Worm (Caenorhabditis elegans) whole organism, late embryonic: Measurements from ENCODE around the gene gst-31.

ENCODE experiments used
- C08G9.2 ChIP-seq: sonication (generic microtip); optimal IDR thresholded peaks from 2 replicates; lab custom pipeline; 2016; ENCODE audit warnings: mild to moderate bottlenecking, missing genetic modification characterization, moderate library complexity, missing compliant biosample characterization
- K02D7.2 ChIP-seq: sonication (generic microtip); optimal IDR thresholded peaks from 2 replicates; lab custom pipeline; 2017; ENCODE audit warnings: mild to moderate bottlenecking, missing genetic modification characterization, missing compliant biosample characterization
- ama-1 ChIP-seq: fragments of 150-350 bp; optimal IDR thresholded peaks from 2 replicates; lab custom pipeline; 2014
- ceh-31 ChIP-seq: sonication (generic microtip); optimal IDR thresholded peaks from 2 replicates; lab custom pipeline; 2016; ENCODE audit warnings: missing genetic modification characterization, missing compliant biosample characterization
- ceh-34 ChIP-seq: sonication (generic microtip); optimal IDR thresholded peaks from 2 replicates; lab custom pipeline; 2016; ENCODE audit warnings: mild to moderate bottlenecking, missing genetic modification characterization, missing compliant biosample characterization
- ceh-48 ChIP-seq: sonication (generic microtip); optimal IDR thresholded peaks from 2 replicates; lab custom pipeline; 2016; ENCODE audit warnings: missing genetic modification characterization, inconsistent platforms, missing compliant biosample characterization
- dve-1 ChIP-seq: sonication (generic microtip); optimal IDR thresholded peaks from 2 replicates; lab custom pipeline; 2017; ENCODE audit warnings: antibody characterized with exemption, mild to moderate bottlenecking, missing genetic modification characterization, missing compliant biosample characterization
- elt-2 ChIP-seq: sonication (generic microtip); optimal IDR thresholded peaks from 2 replicates; lab custom pipeline; 2016; ENCODE audit warnings: missing genetic modification reagents, missing genetic modification characterization, missing compliant biosample characterization
- elt-4 ChIP-seq: sonication (generic microtip); optimal IDR thresholded peaks from 2 replicates; lab custom pipeline; 2016; ENCODE audit warnings: missing genetic modification characterization, missing compliant biosample characterization
- ets-4 ChIP-seq: sonication (generic microtip); optimal IDR thresholded peaks from 2 replicates; lab custom pipeline; 2016; ENCODE audit warnings: missing genetic modification characterization, missing compliant biosample characterization
- eyg-1 ChIP-seq: sonication (generic microtip); optimal IDR thresholded peaks from 2 replicates; lab custom pipeline; 2016; ENCODE audit warnings: missing genotype, missing genetic modification characterization, missing compliant biosample characterization
- fkh-6 ChIP-seq: sonication (generic microtip); optimal IDR thresholded peaks from 2 replicates; lab custom pipeline; 2016; ENCODE audit warnings: missing genetic modification characterization, missing compliant biosample characterization
- gmeb-2 ChIP-seq: sonication (generic microtip); optimal IDR thresholded peaks from 2 replicates; lab custom pipeline; 2016; ENCODE audit warnings: missing genetic modification characterization, inconsistent platforms, missing compliant biosample characterization
- hlh-13 ChIP-seq: fragments of 200-800 bp; sonication (Bioruptor generic); optimal IDR thresholded peaks from 2 replicates; lab custom pipeline; 2018; ENCODE audit warnings: mild to moderate bottlenecking, missing genetic modification characterization, missing compliant biosample characterization
- hlh-30 ChIP-seq: sonication (generic microtip); optimal IDR thresholded peaks from 2 replicates; lab custom pipeline; 2017; ENCODE audit warnings: antibody characterized with exemption, missing genetic modification characterization, missing compliant biosample characterization; ENCODE audit not compliant: insufficient read depth
- hlh-6 ChIP-seq: sonication (generic microtip); optimal IDR thresholded peaks from 2 replicates; lab custom pipeline; 2016; ENCODE audit warnings: missing genotype, missing genetic modification characterization, missing compliant biosample characterization
- lim-6 ChIP-seq: sonication (generic microtip); optimal IDR thresholded peaks from 2 replicates; lab custom pipeline; 2016; ENCODE audit warnings: missing genetic modification characterization, missing compliant biosample characterization
- nhr-11 ChIP-seq: fragments of 150-350 bp; optimal IDR thresholded peaks from 2 replicates; lab custom pipeline; 2014; ENCODE audit warnings: missing biosample characterization, missing genetic modification characterization
- pat-9 ChIP-seq: fragments of 200-800 bp; sonication (Bioruptor generic); optimal IDR thresholded peaks from 2 replicates; lab custom pipeline; 2018; ENCODE audit warnings: mild to moderate bottlenecking, missing genetic modification characterization, moderate library complexity, missing compliant biosample characterization
- pha-4 ChIP-seq: fragments of 150-350 bp; optimal IDR thresholded peaks from 2 replicates; lab custom pipeline; 2018; ENCODE audit warnings: missing biosample characterization, missing genetic modification reagents, missing genetic modification characterization
- pqm-1 ChIP-seq: sonication (generic microtip); optimal IDR thresholded peaks from 2 replicates; lab custom pipeline; 2016; ENCODE audit warnings: missing genetic modification characterization, missing compliant biosample characterization
- pros-1 ChIP-seq: fragments of 150-350 bp; optimal IDR thresholded peaks from 2 replicates; lab custom pipeline; 2014; ENCODE audit warnings: missing biosample characterization, missing genetic modification reagents, missing genetic modification characterization
- ref-2 ChIP-seq: sonication (generic microtip); optimal IDR thresholded peaks from 2 replicates; lab custom pipeline; 2016; ENCODE audit warnings: missing genetic modification characterization, missing compliant biosample characterization
- sdc-2 ChIP-seq: sonication (generic microtip); optimal IDR thresholded peaks from 2 replicates; lab custom pipeline; 2016; ENCODE audit warnings: missing genotype, missing genetic modification characterization, missing compliant biosample characterization
- sox-4 ChIP-seq: sonication (generic microtip); optimal IDR thresholded peaks from 2 replicates; lab custom pipeline; 2017; ENCODE audit warnings: mild to moderate bottlenecking, missing genetic modification characterization, inconsistent platforms, missing compliant biosample characterization
- syd-9 ChIP-seq: sonication (generic microtip); optimal IDR thresholded peaks from 2 replicates; lab custom pipeline; 2016; ENCODE audit warnings: mild to moderate bottlenecking, missing genetic modification characterization, moderate library complexity, missing compliant biosample characterization
- unc-55 ChIP-seq: sonication (generic microtip); optimal IDR thresholded peaks from 2 replicates; lab custom pipeline; 2017; ENCODE audit warnings: missing biosample characterization, missing genetic modification reagents, missing genetic modification characterization

gst-31 gene

DNA sequence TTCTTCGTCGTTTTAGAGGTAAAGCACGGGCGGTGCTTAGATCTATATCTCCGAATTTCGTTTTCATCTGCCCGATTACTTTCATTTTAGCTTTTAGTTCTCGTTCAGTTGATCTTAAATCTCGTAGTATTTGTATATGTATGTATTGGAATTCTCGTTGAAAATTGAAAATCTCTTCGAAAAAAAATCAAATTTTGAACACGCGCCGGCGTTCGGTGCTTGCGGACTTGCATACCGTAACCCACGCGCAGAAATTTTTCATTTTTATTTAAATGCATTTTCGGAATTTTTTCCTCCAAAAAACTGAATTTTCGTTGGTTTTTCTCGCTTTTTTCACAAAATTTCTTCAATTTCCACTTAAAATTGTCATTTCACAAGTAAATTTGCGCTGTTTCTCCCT is 33.4 kb upstream of the gst-31 start:
- TF ChIP-seq sox-4 (tag; lab: Kevin White, UChicago): no peak
- no peak for TF ChIP-seq gmeb-2 (tag; lab: Kevin White, UChicago)
- no peak for TF ChIP-seq lim-6 (tag; lab: Kevin White, UChicago)

DNA sequence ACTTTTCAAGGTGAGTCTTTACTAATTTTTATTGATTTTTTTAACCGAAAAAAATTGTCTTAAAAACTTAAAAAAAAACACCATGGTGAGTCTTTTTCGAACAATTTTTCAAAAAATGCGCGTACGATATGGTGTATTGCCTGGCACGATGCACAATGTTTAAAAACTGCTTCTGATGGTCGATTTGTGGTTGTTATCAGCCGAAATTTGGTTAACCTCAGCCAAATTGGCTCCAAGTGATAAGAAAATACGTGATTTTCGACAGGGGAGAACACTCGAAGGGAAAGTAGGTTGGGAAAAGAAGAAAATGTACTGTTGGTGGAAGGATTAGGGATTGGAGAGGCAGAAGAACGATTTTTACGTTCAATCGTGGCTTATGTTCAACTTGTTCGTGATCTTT is 32.8 kb upstream of the gst-31 start:
- TF ChIP-seq pros-1 (no peak), elt-2 (tag; lab: Kevin White, UChicago) (peak; percentile 67)

DNA sequence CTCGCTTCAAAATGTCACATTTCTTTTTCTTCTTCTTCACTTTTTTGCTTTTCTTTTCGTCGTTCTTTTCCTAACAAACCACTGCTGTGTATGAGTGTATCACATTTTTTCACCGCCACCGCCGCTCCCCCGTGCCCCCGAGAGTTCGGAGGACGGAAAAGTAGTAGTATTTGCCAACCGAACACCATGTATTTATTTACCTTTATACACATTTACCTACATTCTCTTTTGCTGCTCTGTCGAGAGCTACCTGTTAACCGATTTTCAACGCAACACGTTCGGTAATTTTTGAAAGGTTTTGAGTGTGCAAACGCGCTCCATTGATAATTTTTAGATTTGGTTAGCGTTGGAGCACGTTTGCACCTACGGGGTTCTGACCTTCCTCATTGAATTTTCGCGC is 31.5 kb upstream of the gst-31 start:
- TF ChIP-seq ets-4 (no peak), K02D7.2 (tag; lab: Kevin White, UChicago) (no peak), ceh-48 (tag; lab: Kevin White, UChicago) (no peak), ref-2 (tag; lab: Kevin White, UChicago) (no peak), pat-9 (tag; lab: Kevin White, UChicago) (no peak)
- TF ChIP-seq, all 69 proteins: peak for 0

DNA sequence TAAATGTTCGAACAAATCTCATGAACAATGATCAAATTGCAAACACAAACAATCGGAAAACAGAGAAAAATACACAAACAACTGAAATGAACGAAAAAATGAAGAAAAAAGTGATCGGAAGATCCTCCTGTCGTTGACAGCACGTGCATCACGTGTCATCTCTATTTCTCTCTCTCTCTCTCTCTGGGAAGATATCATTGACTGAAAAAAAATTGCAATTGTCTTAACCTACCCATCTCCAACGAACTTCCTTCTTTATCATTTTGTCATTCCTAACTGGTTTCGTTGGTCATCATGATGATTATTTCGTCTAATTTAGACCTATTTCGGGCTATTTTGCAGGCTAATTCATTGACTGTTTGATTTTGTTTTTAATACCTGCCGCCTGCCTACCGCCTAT is 30.6 kb upstream of the gst-31 start:
- TF ChIP-seq hlh-6 (tag; lab: Kevin White, UChicago) (no peak), elt-4 (tag; lab: Kevin White, UChicago) (no peak), ceh-34 (tag; lab: Kevin White, UChicago) (no peak), eyg-1 (no peak)
- TF ChIP-seq, all 69 proteins: peak for 0

DNA sequence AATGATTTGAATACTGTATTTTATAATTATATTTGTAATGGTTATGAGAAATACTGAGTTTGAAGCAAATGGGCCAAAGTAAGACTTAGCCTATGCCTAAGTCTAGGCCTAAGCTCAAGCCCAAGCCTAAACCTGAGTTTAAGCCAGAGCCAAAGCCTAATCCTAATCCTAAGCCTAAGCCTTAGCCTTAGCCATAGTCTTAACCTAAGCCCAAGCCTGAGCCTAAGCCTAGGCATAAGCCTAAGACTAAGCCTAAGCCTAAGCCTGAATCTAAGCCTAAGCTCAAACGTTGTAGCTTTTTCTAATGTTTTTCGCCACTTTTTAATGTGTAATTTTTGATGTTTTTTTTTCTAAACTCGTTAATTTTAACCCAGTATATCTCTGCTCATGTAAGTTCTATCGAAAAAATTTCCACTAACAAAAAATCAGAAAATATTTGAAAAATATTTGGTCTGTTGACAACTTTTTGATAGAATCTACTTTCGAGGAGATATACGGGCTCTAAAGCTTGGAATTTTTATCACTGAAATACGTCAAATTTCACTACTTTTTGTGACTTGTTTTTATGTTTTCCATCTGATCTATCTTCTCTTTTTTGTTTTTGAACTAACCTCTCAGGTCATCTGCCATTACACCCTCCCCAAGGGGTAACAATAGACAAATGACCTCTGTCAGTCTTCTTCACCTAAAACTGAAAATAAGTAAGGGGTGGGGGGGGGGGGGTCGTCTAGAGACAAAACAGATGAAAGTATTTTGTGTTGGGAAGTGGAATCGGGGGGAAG is 29.5 kb upstream of the gst-31 start:
- TF ChIP-seq C08G9.2 (tag; lab: Kevin White, UChicago) (no peak), dve-1 (tag; lab: Kevin White, UChicago) (peak; percentile 65), ama-1 (lab: Kevin White, UChicago) (no peak), ets-4 (no peak), pat-9 (tag; lab: Kevin White, UChicago) (no peak), sdc-2 (tag; lab: Kevin White, UChicago) (no peak)

DNA sequence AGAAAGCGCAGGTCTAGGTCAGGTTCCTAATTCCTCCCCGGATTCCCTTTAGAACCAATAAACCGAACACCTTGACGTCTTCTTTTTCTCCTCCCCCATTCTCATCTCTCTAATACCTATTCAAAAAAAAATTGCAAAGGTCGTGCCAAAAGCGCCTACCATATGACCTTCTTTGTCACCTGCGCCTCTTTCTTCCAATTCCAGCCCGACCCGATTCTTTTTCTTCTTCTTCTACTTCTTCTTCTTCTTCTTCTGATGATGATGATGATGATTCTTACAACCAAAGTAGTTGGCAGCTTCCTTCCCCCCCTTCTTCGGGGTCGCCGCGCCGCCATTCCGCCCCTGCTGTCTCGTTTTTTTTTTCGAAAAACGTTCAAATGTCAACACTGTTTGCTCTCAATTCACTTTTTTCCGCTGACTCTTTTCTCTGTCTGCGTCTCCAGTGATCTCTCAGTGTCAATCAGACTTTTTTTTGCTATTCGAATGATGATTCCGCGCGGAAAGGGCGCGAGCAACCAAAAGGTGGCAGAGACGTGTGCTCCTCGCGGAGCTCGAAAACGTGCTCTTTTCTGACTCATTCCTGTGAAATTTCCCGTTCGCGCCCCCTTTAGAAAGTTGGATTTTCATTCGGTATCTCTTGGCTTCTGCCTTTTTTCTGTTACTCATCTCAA is 28.8 kb upstream of the gst-31 start:
- TF ChIP-seq ceh-34 (tag; lab: Kevin White, UChicago) (no peak), K02D7.2 (tag; lab: Kevin White, UChicago) (no peak), fkh-6 (tag; lab: Kevin White, UChicago) (no peak), syd-9 (tag; lab: Kevin White, UChicago) (no peak), unc-55 (GFP tag; lab: Kevin White, UChicago) (no peak), dve-1 (tag; lab: Kevin White, UChicago) (no peak), ceh-31 (tag; lab: Kevin White, UChicago) (no peak), C08G9.2 (tag; lab: Kevin White, UChicago) (no peak), pros-1 (no peak), pha-4 (tag; lab: Kevin White, UChicago) (no peak), hlh-13 (GFP tag; lab: Kevin White, UChicago) (no peak)

DNA sequence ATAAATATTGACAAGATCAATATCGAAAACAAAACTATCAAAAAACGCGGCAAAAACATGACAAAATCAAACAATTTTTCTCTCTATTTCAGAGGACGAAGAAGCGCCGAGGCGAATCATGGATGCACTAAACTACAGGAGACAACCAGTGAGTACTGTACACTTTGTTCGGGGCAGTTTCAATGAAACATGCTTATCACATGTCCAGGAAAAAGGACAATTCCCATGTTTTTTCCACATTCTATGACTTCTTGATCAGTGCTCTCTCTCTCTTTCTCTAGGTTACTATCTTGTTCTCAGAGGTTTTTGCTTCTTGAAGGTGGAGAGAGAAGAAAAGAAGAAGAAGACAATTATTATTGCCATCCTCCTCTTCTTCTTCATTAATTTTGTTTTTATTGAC is 22.7 kb upstream of the gst-31 start:
- TF ChIP-seq hlh-30 (no peak), pqm-1 (tag; lab: Kevin White, UChicago) (no peak), nhr-11 (tag; lab: Kevin White, UChicago) (no peak), lim-6 (tag; lab: Kevin White, UChicago) (no peak)
- TF ChIP-seq, all 69 proteins: peak for 0
